Worm (Caenorhabditis elegans) whole organism, L4/young adult: ENCODE data around the gene T06F4.1.

Experiments
- W03F9.2 ChIP-seq: fragments of 150-350 bp; optimal IDR thresholded peaks from 2 replicates; lab custom pipeline; 2014; ENCODE audit warnings: missing biosample characterization, missing genetic modification characterization
- dao-5 ChIP-seq: sonication (generic microtip); optimal IDR thresholded peaks from 2 replicates; lab custom pipeline; 2016; ENCODE audit warnings: missing genotype, missing genetic modification characterization, moderate library complexity, missing compliant biosample characterization
- him-1 ChIP-seq: sonication (generic microtip); optimal IDR thresholded peaks from 2 replicates; lab custom pipeline; 2016; ENCODE audit warnings: missing genotype, missing genetic modification reagents, missing genetic modification characterization, missing compliant biosample characterization

ce11 chrX:4111416-4111815 is 32.3 kb upstream of the T06F4.1 start, which contains the start of gene F09F9.2:
- TF ChIP-seq dao-5 (tag; lab: Kevin White, UChicago) (no peak), him-1 (tag; lab: Kevin White, UChicago) (no peak), W03F9.2 (no peak)
